Fruit fly (Drosophila melanogaster): Measurements from ENCODE around the gene tow.

DNA sequence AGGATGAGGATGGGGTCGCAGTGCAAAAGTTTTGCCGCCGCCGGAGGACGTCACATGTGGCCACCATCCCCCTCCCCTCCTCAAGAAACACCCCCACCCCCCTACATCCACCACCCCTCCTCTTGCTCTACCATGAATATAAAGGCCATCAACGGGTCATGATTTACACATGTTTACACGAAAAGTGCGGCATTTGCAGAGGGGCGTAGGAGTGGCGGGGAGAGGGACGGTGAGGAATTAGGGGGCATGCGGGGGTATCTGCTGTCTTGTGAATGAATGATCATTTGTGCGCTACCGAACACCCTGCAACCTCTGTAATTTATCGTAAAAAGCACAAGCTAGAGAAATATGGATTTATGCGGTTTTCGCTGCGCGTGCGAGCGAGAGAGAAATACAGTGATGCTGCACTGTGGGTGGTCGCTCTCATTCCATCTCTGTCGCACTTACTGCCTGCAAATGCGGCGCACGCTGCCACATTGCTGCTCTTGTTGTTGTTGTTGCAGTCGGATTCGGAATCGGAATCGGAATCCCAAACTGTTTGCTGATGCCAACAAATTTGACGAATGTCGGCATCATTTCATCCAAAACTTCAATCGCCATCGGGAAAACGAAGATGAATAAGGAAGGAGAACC lies 38.6 kb downstream of the tow start:
- TF ChIP-seq CG12659 (GFP tag; optimal IDR thresholded peaks at IDR 0.05): no peak
- no peak for TF ChIP-seq CG18476 (GFP tag; optimal IDR thresholded peaks at IDR 0.05)
- TF ChIP-seq psq (GFP tag; optimal IDR thresholded peaks at IDR 0.05): no peak
- no peak for TF ChIP-seq Kr (GFP tag; optimal IDR thresholded peaks at IDR 0.05)
- TF ChIP-seq zen2 (GFP tag; IDR thresholded peaks at IDR 0.05; ENCODE audit: partially characterized antibody): no peak
- no peak for TF ChIP-seq Fer2 (tag; optimal IDR thresholded peaks at IDR 0.05)
- TF ChIP-seq row (GFP tag; IDR thresholded peaks at IDR 0.05): no peak
- no peak for TF ChIP-seq grau (tag; optimal IDR thresholded peaks at IDR 0.05)
- TF ChIP-seq bsh (GFP tag; optimal IDR thresholded peaks at IDR 0.05): no peak
- TF ChIP-seq gt (GFP tag; IDR thresholded peaks at IDR 0.05): no peak
- no peak for TF ChIP-seq bowl (GFP tag; IDR thresholded peaks at IDR 0.05)
- TF ChIP-seq ssp (GFP tag; IDR thresholded peaks at IDR 0.05): no peak
- TF ChIP-seq fd96Cb (tag; optimal IDR thresholded peaks at IDR 0.05): no peak
- TF ChIP-seq nerfin-2 (GFP tag; IDR thresholded peaks at IDR 0.05; ENCODE audit: partially characterized antibody): no peak
